Fruit fly (Drosophila melanogaster): Measurements from ENCODE around the gene Mau2.

Mau2 gene

DNA sequence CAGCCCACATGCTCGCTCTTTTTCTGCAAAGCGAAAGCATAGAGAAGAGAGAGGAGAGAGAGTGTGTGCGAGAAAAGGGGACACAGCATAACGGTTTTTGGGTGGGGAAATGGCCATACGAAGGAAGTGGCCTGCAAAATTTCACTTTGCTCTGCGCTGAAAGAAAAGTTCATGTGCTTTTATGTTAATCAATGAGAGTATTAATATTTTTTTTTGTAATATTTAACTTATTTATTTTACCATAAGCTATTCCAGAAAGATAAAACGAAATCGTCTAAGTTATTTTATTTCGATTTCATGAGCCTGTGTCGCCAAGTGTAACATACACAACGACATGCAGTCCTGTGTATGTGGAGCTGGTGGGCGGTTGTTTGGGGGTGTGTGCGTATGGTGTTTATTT lies 41.5 kb downstream of the Mau2 start (continued):
- TF ChIP-seq chm (GFP tag; IDR thresholded peaks at IDR 0.05) (0 out of 2 replicates have a peak, but pooled peaks have one; percentile 53), CG32767 (GFP tag; IDR thresholded peaks at IDR 0.05) (peak; percentile 52; the same call in 1 of the 2 replicates), Dip3 (GFP tag; optimal IDR thresholded peaks at IDR 0.05) (peak; percentile 34), CG42726 (GFP tag; IDR thresholded peaks at IDR 0.05; ENCODE audit: partially characterized antibody) (no peak), CG14441 (GFP tag; IDR thresholded peaks at IDR 0.05) (peak; percentile 73), luna (GFP tag; optimal IDR thresholded peaks at IDR 0.05) (no peak), dmrt11E (tag; optimal IDR thresholded peaks at IDR 0.05) (no peak), H2.0 (GFP tag; IDR thresholded peaks at IDR 0.05) (peak; percentile 58), NC2α (GFP tag; optimal IDR thresholded peaks at IDR 0.05) (no peak), Sin3A (optimal IDR thresholded peaks at IDR 0.05) (no peak), zfh2 (GFP tag; optimal IDR thresholded peaks at IDR 0.05) (peak; percentile 32), CG31365 (tag; optimal IDR thresholded peaks at IDR 0.05) (no peak), odd (GFP tag; optimal IDR thresholded peaks at IDR 0.05) (no peak), CG15601 (tag; optimal IDR thresholded peaks at IDR 0.05) (no peak), CG10565 (GFP tag; optimal IDR thresholded peaks at IDR 0.05) (no peak), BEAF-32 (GFP tag; optimal IDR thresholded peaks at IDR 0.05) (no peak), Max (GFP tag; optimal IDR thresholded peaks at IDR 0.05) (no peak), CG9609 (GFP tag; optimal IDR thresholded peaks at IDR 0.05) (no peak), Nf-YA (GFP tag; IDR thresholded peaks at IDR 0.05) (no peak), fd102C (GFP tag; optimal IDR thresholded peaks at IDR 0.05) (no peak), eyg (GFP tag; optimal IDR thresholded peaks at IDR 0.05) (no peak), D (optimal IDR thresholded peaks at IDR 0.05) (no peak), D (GFP tag; optimal IDR thresholded peaks at IDR 0.05) (peak; percentile 35), exex (tag; optimal IDR thresholded peaks at IDR 0.05) (no peak), Hr78 (GFP tag; optimal IDR thresholded peaks at IDR 0.05) (no peak), CG10366 (GFP tag; IDR thresholded peaks at IDR 0.05) (peak; percentile 81), sqz (GFP tag; optimal IDR thresholded peaks at IDR 0.05) (no peak), salm (tag; optimal IDR thresholded peaks at IDR 0.05) (peak; percentile 14), Meics (GFP tag; optimal IDR thresholded peaks at IDR 0.05) (no peak), CG11696 (GFP tag; IDR thresholded peaks at IDR 0.05) (no peak), CG15696 (tag; optimal IDR thresholded peaks at IDR 0.05) (no peak), rib (GFP tag; IDR thresholded peaks at IDR 0.05) (peak; percentile 46; the same call in 1 of the 2 replicates), run (tag; optimal IDR thresholded peaks at IDR 0.05) (peak; percentile 10), HmgZ (tag; optimal IDR thresholded peaks at IDR 0.05) (peak; percentile 67), row (GFP tag; IDR thresholded peaks at IDR 0.05) (peak; percentile 90), CG7987 (GFP tag; optimal IDR thresholded peaks at IDR 0.05) (no peak), Sry-β (GFP tag; optimal IDR thresholded peaks at IDR 0.05) (no peak), bigmax (GFP tag; optimal IDR thresholded peaks at IDR 0.05) (no peak), zfh1 (GFP tag; IDR thresholded peaks at IDR 0.05) (0 out of 3 replicates have a peak, but pooled peaks have one; percentile 45), CG10654 (GFP tag; optimal IDR thresholded peaks at IDR 0.05) (no peak), CG14014 (GFP tag; IDR thresholded peaks at IDR 0.05) (peak; percentile 83), ftz-f1 (GFP tag; optimal IDR thresholded peaks at IDR 0.05) (no peak), gcm2 (GFP tag; optimal IDR thresholded peaks at IDR 0.05) (no peak), Hand (GFP tag; optimal IDR thresholded peaks at IDR 0.05) (peak; percentile 89), ci (GFP tag; IDR thresholded peaks at IDR 0.05) (peak; percentile 75; the same call in 2 of the 3 replicates), otp (GFP tag; IDR thresholded peaks at IDR 0.05) (no peak), CG31388 (GFP tag; optimal IDR thresholded peaks at IDR 0.05) (no peak), da (GFP tag; optimal IDR thresholded peaks at IDR 0.05) (no peak), bowl (GFP tag; IDR thresholded peaks at IDR 0.05) (no peak), CG4730 (GFP tag; IDR thresholded peaks at IDR 0.05) (peak; percentile 62), org-1 (GFP tag; optimal IDR thresholded peaks at IDR 0.05) (peak; percentile 62), sens (GFP tag) (peak; percentile 76), lilli (GFP tag; optimal IDR thresholded peaks at IDR 0.05) (peak; percentile 65)

All from whole organism, embryonic.